Fruit fly (Drosophila melanogaster): ENCODE data around the gene hzg.

The hzg gene

DNA sequence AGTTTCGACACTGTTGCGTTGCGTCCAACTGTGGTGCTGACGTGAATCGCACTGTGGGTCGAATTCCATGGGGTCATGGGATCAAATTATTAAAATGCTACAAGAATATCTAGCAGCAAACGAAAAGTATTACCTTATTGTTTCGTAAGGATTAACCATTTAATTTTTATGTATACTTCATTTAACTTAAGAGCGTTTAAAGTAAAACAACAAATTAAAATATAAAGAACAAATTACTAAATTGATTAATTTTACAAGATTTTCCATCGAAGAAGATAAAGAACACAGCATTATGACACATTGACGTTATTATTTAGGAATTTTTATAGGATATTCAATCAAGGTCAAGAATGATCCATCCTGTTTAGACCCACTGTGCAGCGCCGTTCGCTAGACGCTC lies 49.6 kb upstream of the hzg start (continued):
- TF ChIP-seq CG6808 (GFP tag; optimal IDR thresholded peaks at IDR 0.05) (no peak), spab (GFP tag; optimal IDR thresholded peaks at IDR 0.05) (no peak), CG32006 (GFP tag; optimal IDR thresholded peaks at IDR 0.05) (peak; percentile 66), Blimp-1 (GFP tag; optimal IDR thresholded peaks at IDR 0.05) (no peak), CG11294 (GFP tag; IDR thresholded peaks at IDR 0.05) (no peak; the same call in 1 of the 2 replicates), acj6 (GFP tag; optimal IDR thresholded peaks at IDR 0.05) (peak; percentile 25), Eip75B (GFP tag; optimal IDR thresholded peaks at IDR 0.05) (no peak), CG3919 (GFP tag; optimal IDR thresholded peaks at IDR 0.05) (peak; percentile 10), esn (GFP tag; optimal IDR thresholded peaks at IDR 0.05) (peak; percentile 44), Sox14 (GFP tag; optimal IDR thresholded peaks at IDR 0.05) (peak; percentile 24), CG6163 (GFP tag; IDR thresholded peaks at IDR 0.05) (no peak), CG11762 (GFP tag; optimal IDR thresholded peaks at IDR 0.05; ENCODE audit: insufficient read depth) (no peak), fd85E (GFP tag; optimal IDR thresholded peaks at IDR 0.05) (no peak), eg (GFP tag; IDR thresholded peaks at IDR 0.05) (0 out of 3 replicates have a peak, but pooled peaks have one; percentile 48)

- TF ChIP-seq CG1621 (tag; optimal IDR thresholded peaks at IDR 0.05) (no peak), CG8319 (GFP tag; optimal IDR thresholded peaks at IDR 0.05) (no peak)
Observed at dm6 chr3L:16053026-16053556, 48.6 kb upstream of the hzg start.

DNA sequence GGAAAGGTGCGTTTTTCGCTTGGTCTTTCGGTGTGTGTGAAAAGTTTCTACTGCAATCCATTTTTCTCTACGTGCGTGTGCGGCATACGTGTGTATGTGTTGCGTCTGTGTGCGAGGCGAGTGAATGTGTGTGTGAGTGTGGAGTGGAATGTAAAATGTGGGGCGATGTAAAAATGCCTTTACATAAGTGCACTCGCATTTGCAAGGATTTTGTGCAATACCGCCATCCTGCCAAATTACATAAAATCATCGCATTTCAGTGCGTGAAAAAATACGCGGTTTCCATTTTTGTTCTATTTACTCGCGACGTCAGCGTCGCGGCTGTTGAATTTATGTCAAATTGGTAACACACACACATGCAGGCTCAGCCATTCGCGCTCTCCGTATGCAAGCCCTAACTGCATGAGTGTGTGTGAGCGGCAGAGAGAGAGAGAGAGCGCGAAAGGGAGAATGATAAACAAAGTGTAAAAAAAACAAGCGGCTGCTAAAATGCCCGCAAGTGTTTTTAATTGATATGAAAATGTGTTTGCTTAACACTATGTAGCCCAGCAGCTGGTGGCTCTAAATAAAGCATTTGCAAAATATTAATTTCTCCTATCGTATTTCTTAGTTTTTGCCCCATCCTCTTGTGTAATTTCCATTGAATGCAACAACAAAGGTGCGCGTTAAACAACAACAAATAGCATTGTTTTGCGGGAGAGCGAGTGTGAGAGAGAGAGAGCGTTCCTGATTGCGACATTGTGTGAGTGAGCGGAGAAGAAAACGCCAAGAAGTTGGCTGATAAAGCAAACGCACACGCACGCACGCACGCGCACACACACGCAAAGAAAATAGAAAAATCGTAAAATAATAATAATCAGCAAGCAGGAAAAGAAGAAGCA lies 47.8 kb upstream of the hzg start:
- TF ChIP-seq CG11294 (GFP tag; IDR thresholded peaks at IDR 0.05) = no peak
- no peak for TF ChIP-seq Eip93F (GFP tag; optimal IDR thresholded peaks at IDR 0.05)
- TF ChIP-seq Sox102F (GFP tag; optimal IDR thresholded peaks at IDR 0.05) = peak; percentile 27
- no peak for TF ChIP-seq CG15336 (GFP tag; IDR thresholded peaks at IDR 0.05)
- TF ChIP-seq CG6808 (GFP tag; optimal IDR thresholded peaks at IDR 0.05) = peak; percentile 18
- no peak for TF ChIP-seq Ets21C (GFP tag; optimal IDR thresholded peaks at IDR 0.05)
- no peak for TF ChIP-seq Hr4 (GFP tag; optimal IDR thresholded peaks at IDR 0.05)
- no peak for TF ChIP-seq CG7368 (GFP tag; optimal IDR thresholded peaks at IDR 0.05)
- TF ChIP-seq Ets96B (tag; optimal IDR thresholded peaks at IDR 0.05) = no peak
- peak; percentile 48 for TF ChIP-seq Sox14 (GFP tag; optimal IDR thresholded peaks at IDR 0.05)
- TF ChIP-seq acj6 (GFP tag; optimal IDR thresholded peaks at IDR 0.05) = no peak
- TF ChIP-seq CG10669 (GFP tag; optimal IDR thresholded peaks at IDR 0.05) = no peak
- TF ChIP-seq fd85E (GFP tag; optimal IDR thresholded peaks at IDR 0.05) = peak; percentile 18
- peak in 1 of 2 experiments; percentile 56 for TF ChIP-seq salr (GFP tag; optimal IDR thresholded peaks at IDR 0.05)
- no peak for TF ChIP-seq Eip75B (GFP tag; optimal IDR thresholded peaks at IDR 0.05)
- TF ChIP-seq CG1621 (tag; optimal IDR thresholded peaks at IDR 0.05) = no peak
- peak; percentile 31 for TF ChIP-seq spab (GFP tag; optimal IDR thresholded peaks at IDR 0.05)
- peak; percentile 2 for TF ChIP-seq CG6276 (GFP tag; optimal IDR thresholded peaks at IDR 0.05)
- TF ChIP-seq CG6854 (GFP tag; optimal IDR thresholded peaks at IDR 0.05) = no peak
- 0 out of 3 replicates have a peak, but pooled peaks have one; percentile 3 for TF ChIP-seq eg (GFP tag; IDR thresholded peaks at IDR 0.05)
- TF ChIP-seq dac (GFP tag; optimal IDR thresholded peaks at IDR 0.05) = no peak
- peak; percentile 63 for TF ChIP-seq vri (GFP tag; optimal IDR thresholded peaks at IDR 0.05)
- no peak for TF ChIP-seq achi (GFP tag; optimal IDR thresholded peaks at IDR 0.05)
- TF ChIP-seq CG10631 (GFP tag; optimal IDR thresholded peaks at IDR 0.05) = no peak
- peak; percentile 9 for TF ChIP-seq CG9139 (GFP tag; optimal IDR thresholded peaks at IDR 0.05)
- peak; percentile 32 for TF ChIP-seq CG32006 (GFP tag; optimal IDR thresholded peaks at IDR 0.05)
- TF ChIP-seq OdsH (GFP tag; optimal IDR thresholded peaks at IDR 0.05) = no peak
- TF ChIP-seq Smox (GFP tag; optimal IDR thresholded peaks at IDR 0.05) = no peak
- TF ChIP-seq Hr39 (GFP tag; optimal IDR thresholded peaks at IDR 0.05) = no peak
- TF ChIP-seq ss (GFP tag; optimal IDR thresholded peaks at IDR 0.05) = peak; percentile 23 to 53
- no peak for TF ChIP-seq CG3919 (GFP tag; optimal IDR thresholded peaks at IDR 0.05)
- no peak for TF ChIP-seq lz (GFP tag; optimal IDR thresholded peaks at IDR 0.05)
- TF ChIP-seq topi (GFP tag; optimal IDR thresholded peaks at IDR 0.05) = no peak
- TF ChIP-seq dsx (GFP tag; optimal IDR thresholded peaks at IDR 0.05; ENCODE audit: poor library complexity, severe bottlenecking) = peak; percentile 62
- TF ChIP-seq CG6163 (GFP tag; IDR thresholded peaks at IDR 0.05) = peak; percentile 60; the same call in 2 of the 3 replicates
- TF ChIP-seq Hr38 (GFP tag; optimal IDR thresholded peaks at IDR 0.05) = no peak
- no peak for TF ChIP-seq net (GFP tag; optimal IDR thresholded peaks at IDR 0.05)
- no peak for TF ChIP-seq CG16779 (tag; optimal IDR thresholded peaks at IDR 0.05)
- no peak for TF ChIP-seq pdm3 (GFP tag; optimal IDR thresholded peaks at IDR 0.05)

Data from whole organism, prepupa.